Fruit fly (Drosophila melanogaster): ENCODE results near the gene Slob.

DNA sequence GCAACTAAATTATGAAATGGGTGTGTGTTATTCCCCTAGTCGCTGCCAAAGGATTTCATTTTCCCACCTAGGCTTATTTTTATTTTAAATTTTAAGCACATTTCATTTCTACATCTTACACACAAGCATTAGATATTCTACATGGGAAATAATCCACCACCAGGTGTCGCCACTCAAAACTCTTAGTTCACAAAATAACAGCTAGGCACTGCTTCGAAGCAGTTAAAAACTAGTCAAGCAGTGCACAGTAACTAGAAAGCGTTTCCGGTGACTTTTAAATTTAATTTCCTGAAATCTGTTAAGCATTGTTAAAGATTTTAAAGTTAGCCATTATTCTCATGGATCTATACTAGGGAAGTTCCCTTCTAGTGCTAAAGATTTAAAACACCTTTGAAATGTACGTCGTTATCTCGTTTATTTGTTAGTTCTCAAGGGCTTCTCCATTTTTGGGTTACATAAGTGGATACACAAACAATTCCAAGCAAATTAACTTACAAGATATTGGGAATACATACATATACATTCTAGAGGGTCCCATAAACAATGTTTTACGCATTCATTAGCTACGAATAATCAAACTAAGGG lies 33.2 kb downstream of the Slob start:
- TF ChIP-seq pan (optimal IDR thresholded peaks at IDR 0.05) (no peak), psq (optimal IDR thresholded peaks at IDR 0.05) (no peak), EcR (GFP tag; optimal IDR thresholded peaks at IDR 0.05) (no peak), Dll (optimal IDR thresholded peaks at IDR 0.05) (no peak)

All from whole organism.